Worm (Caenorhabditis elegans) whole organism, L4 larva: Measurements from ENCODE around the gene sptl-2.

Experiments used
- D1046.2 ChIP-seq: fragments of 200-800 bp; sonication (Bioruptor generic); IDR thresholded peaks from 2 replicates; pipeline ENCODE4 v1.3.6; 2022; ENCODE audit warnings: missing genetic modification characterization, missing compliant biosample characterization
- F26F4.8 ChIP-seq: fragments of 200-800 bp; sonication (Bioruptor generic); conservative IDR thresholded peaks from 2 replicates; pipeline ENCODE4 v1.3.6; 2022; ENCODE audit warnings: missing genetic modification characterization, missing compliant biosample characterization
- F44E2.7 ChIP-seq: fragments of 200-800 bp; sonication (Bioruptor generic); IDR thresholded peaks from 2 replicates; pipeline ENCODE4 v2.1.2; 2022; ENCODE audit warnings: missing genetic modification characterization, missing compliant biosample characterization
- F49E8.2 ChIP-seq: sonication (generic microtip); optimal IDR thresholded peaks from 2 replicates; lab custom pipeline; 2016; ENCODE audit warnings: missing compliant biosample characterization, mild to moderate bottlenecking, missing genetic modification characterization, borderline replicate concordance
- R02D3.7 ChIP-seq: fragments of 150-350 bp; sonication (generic microtip); optimal IDR thresholded peaks from 3 replicates; lab custom pipeline; 2014; ENCODE audit warnings: missing biosample characterization, missing genetic modification characterization
- T20F7.1 ChIP-seq: fragments of 200-800 bp; sonication (Bioruptor generic); optimal IDR thresholded peaks from 2 replicates; lab custom pipeline; 2018; ENCODE audit warnings: mild to moderate bottlenecking, missing genetic modification characterization, missing compliant biosample characterization
- T26A8.4 ChIP-seq: fragments of 200-800 bp; sonication (Bioruptor generic); IDR thresholded peaks from 2 replicates; pipeline ENCODE4 v1.3.6; 2022; ENCODE audit warnings: missing genetic modification characterization, missing compliant biosample characterization
- Y48G9A.11 ChIP-seq: fragments of 200-800 bp; sonication (Bioruptor generic); IDR thresholded peaks from 2 replicates; pipeline ENCODE4 v1.3.6; 2022; ENCODE audit warnings: missing genetic modification reagents, missing genetic modification characterization, missing compliant biosample characterization
- aha-1 ChIP-seq: fragments of 150-350 bp; peaks from one replicate; lab custom pipeline; 2014; ENCODE audit warnings: missing biosample characterization, missing genetic modification characterization
- aly-2 ChIP-seq: sonication (generic microtip); optimal IDR thresholded peaks from 2 replicates; lab custom pipeline; 2018; ENCODE audit warnings: missing biosample characterization, missing genetic modification characterization
- ama-1 ChIP-seq: fragments of 150-350 bp; optimal IDR thresholded peaks from 2 replicates; lab custom pipeline; 2014; ENCODE audit warnings: inconsistent platforms, mixed read lengths
- ceh-32 ChIP-seq: sonication (generic microtip); optimal IDR thresholded peaks from 2 replicates; lab custom pipeline; 2016; ENCODE audit warnings: mild to moderate bottlenecking, missing genetic modification characterization, missing compliant biosample characterization; ENCODE audit not compliant: poor library complexity
- ceh-82 ChIP-seq: sonication (generic microtip); optimal IDR thresholded peaks from 2 replicates; lab custom pipeline; 2017; ENCODE audit warnings: missing biosample characterization, missing genetic modification characterization
- cey-2 ChIP-seq: sonication (generic microtip); optimal IDR thresholded peaks from 3 replicates; lab custom pipeline; 2017; ENCODE audit warnings: missing genetic modification characterization, mild to moderate bottlenecking, missing compliant biosample characterization, antibody characterized with exemption, borderline replicate concordance; ENCODE audit not compliant: insufficient read depth
- dmd-8 ChIP-seq: fragments of 200-800 bp; sonication (Bioruptor generic); IDR thresholded peaks from 2 replicates; pipeline ENCODE4 v1.3.6; 2022; ENCODE audit warnings: missing genetic modification characterization, missing compliant biosample characterization
- duxl-1 ChIP-seq: sonication (generic microtip); optimal IDR thresholded peaks from 2 replicates; lab custom pipeline; 2016; ENCODE audit warnings: mild to moderate bottlenecking, missing genetic modification characterization, moderate library complexity, missing compliant biosample characterization; ENCODE audit not compliant: poor library complexity
- fkh-10 ChIP-seq: fragments of 150-350 bp; optimal IDR thresholded peaks from 2 replicates; lab custom pipeline; 2014; ENCODE audit warnings: missing biosample characterization, missing genetic modification reagents, missing genetic modification characterization
- gei-8 ChIP-seq: fragments of 200-800 bp; sonication (Bioruptor generic); optimal IDR thresholded peaks from 2 replicates; lab custom pipeline; 2018; ENCODE audit warnings: mild to moderate bottlenecking, missing genetic modification characterization, missing compliant biosample characterization
- hif-1 ChIP-seq, 2 experiments: sonication (generic microtip); optimal IDR thresholded peaks; 2 replicates each; lab custom pipeline; 2016 to 2017; ENCODE audit warnings: missing compliant biosample characterization in 2 of 2, missing genetic modification characterization in 2 of 2, missing genetic modification reagents in 2 of 2, missing genotype in 2 of 2, mild to moderate bottlenecking in 1 of 2
- hlh-30 ChIP-seq: sonication (generic microtip); optimal IDR thresholded peaks from 2 replicates; lab custom pipeline; 2017; ENCODE audit warnings: antibody characterized with exemption, mild to moderate bottlenecking, missing genetic modification characterization, missing compliant biosample characterization; ENCODE audit not compliant: insufficient read depth
- hmg-1.1 ChIP-seq: fragments of 200-800 bp; sonication (Bioruptor generic); IDR thresholded peaks from 2 replicates; pipeline ENCODE4 v1.3.6; 2022; ENCODE audit warnings: missing genetic modification reagents, missing genetic modification characterization, missing compliant biosample characterization
- jun-1 ChIP-seq: fragments of 150-350 bp; optimal IDR thresholded peaks from 2 replicates; lab custom pipeline; 2014; ENCODE audit warnings: missing biosample characterization, missing genetic modification reagents, missing genetic modification characterization
- lim-7 ChIP-seq: fragments of 200-800 bp; sonication (Bioruptor generic); IDR thresholded peaks from 2 replicates; pipeline ENCODE4 v1.3.6; 2022; ENCODE audit warnings: missing genetic modification characterization, missing compliant biosample characterization
- lin-1 ChIP-seq: fragments of 200-800 bp; sonication (Bioruptor generic); IDR thresholded peaks from 2 replicates; pipeline ENCODE4 v1.3.6; 2022; ENCODE audit warnings: missing genetic modification reagents, missing genetic modification characterization, missing compliant biosample characterization
- lin-13 ChIP-seq: fragments of 150-350 bp; optimal IDR thresholded peaks from 2 replicates; lab custom pipeline; 2014; ENCODE audit warnings: missing biosample characterization, missing genetic modification reagents, missing genetic modification characterization
- lin-29 ChIP-seq: fragments of 200-800 bp; sonication (Bioruptor generic); IDR thresholded peaks from 2 replicates; pipeline ENCODE4 v1.3.6; 2022; ENCODE audit warnings: missing genetic modification reagents, missing genetic modification characterization, missing compliant biosample characterization
- lin-38 ChIP-seq: fragments of 200-800 bp; sonication (Bioruptor generic); IDR thresholded peaks from 2 replicates; pipeline ENCODE4 v1.3.6; 2022; ENCODE audit warnings: missing genetic modification reagents, missing genetic modification characterization, missing compliant biosample characterization
- lin-39 ChIP-seq: fragments of 150-350 bp; optimal IDR thresholded peaks from 2 replicates; lab custom pipeline; 2014; ENCODE audit warnings: missing biosample characterization, missing genetic modification reagents, missing genetic modification characterization
- lir-3 ChIP-seq: sonication (generic microtip); optimal IDR thresholded peaks from 2 replicates; lab custom pipeline; 2016; ENCODE audit warnings: mild to moderate bottlenecking, missing genetic modification characterization, missing compliant biosample characterization
- lsy-2 ChIP-seq, 2 experiments: fragments of 150-350 bp in 1 of 2; sonication (generic microtip) in 1 of 2; optimal IDR thresholded peaks; 2 replicates each; lab custom pipeline; 2014 to 2017; ENCODE audit warnings: missing biosample characterization in 2 of 2, missing genetic modification characterization in 2 of 2
- madf-9 ChIP-seq: fragments of 200-800 bp; sonication (Bioruptor generic); conservative IDR thresholded peaks from 2 replicates; pipeline ENCODE4 v1.3.6; 2022; ENCODE audit warnings: missing genetic modification reagents, missing genetic modification characterization, missing compliant biosample characterization
- mdl-1 ChIP-seq, 2 experiments: fragments of 150-350 bp in 1 of 2; sonication (generic microtip) in 1 of 2; optimal IDR thresholded peaks; 2 replicates each; lab custom pipeline; 2014 to 2017; ENCODE audit warnings: missing biosample characterization in 2 of 2, missing genetic modification characterization in 2 of 2
- mep-1 ChIP-seq: fragments of 150-350 bp; sonication (generic microtip); optimal IDR thresholded peaks from 3 replicates; lab custom pipeline; 2014; ENCODE audit warnings: missing biosample characterization, missing genetic modification characterization
- mes-2 ChIP-seq: sonication (generic microtip); optimal IDR thresholded peaks from 2 replicates; lab custom pipeline; 2016; ENCODE audit warnings: missing genotype, mild to moderate bottlenecking, missing genetic modification characterization, missing compliant biosample characterization; ENCODE audit not compliant: poor library complexity, severe bottlenecking
- mxl-2 ChIP-seq: fragments of 200-800 bp; sonication (Bioruptor generic); conservative IDR thresholded peaks from 2 replicates; pipeline ENCODE4 v1.3.6; 2022; ENCODE audit warnings: missing genetic modification reagents, missing genetic modification characterization, missing compliant biosample characterization
- nhr-28 ChIP-seq: fragments of 150-350 bp; optimal IDR thresholded peaks from 2 replicates; lab custom pipeline; 2014; ENCODE audit warnings: missing biosample characterization, missing genetic modification characterization
- nhr-42 ChIP-seq: fragments of 200-800 bp; sonication (Bioruptor generic); IDR thresholded peaks from 2 replicates; pipeline ENCODE4 v1.3.6; 2022; ENCODE audit warnings: missing genetic modification characterization, missing compliant biosample characterization
- nhr-6 ChIP-seq: fragments of 150-350 bp; optimal IDR thresholded peaks from 2 replicates; lab custom pipeline; 2014; ENCODE audit warnings: missing biosample characterization, missing genetic modification characterization
- nhr-76 ChIP-seq: fragments of 150-350 bp; optimal IDR thresholded peaks from 2 replicates; lab custom pipeline; 2014; ENCODE audit warnings: missing biosample characterization, missing genetic modification characterization
- nhr-77 ChIP-seq: fragments of 150-350 bp; optimal IDR thresholded peaks from 2 replicates; lab custom pipeline; 2014; ENCODE audit warnings: missing biosample characterization, missing genetic modification characterization
- pqm-1 ChIP-seq: sonication (generic microtip); optimal IDR thresholded peaks from 2 replicates; lab custom pipeline; 2017; ENCODE audit warnings: missing biosample characterization, missing genetic modification characterization
- saeg-2 ChIP-seq: fragments of 200-800 bp; sonication (Bioruptor generic); IDR thresholded peaks from 2 replicates; pipeline ENCODE4 v1.3.6; 2022; ENCODE audit warnings: missing genetic modification reagents, missing genetic modification characterization, missing compliant biosample characterization
- snpc-1.2 ChIP-seq: fragments of 200-800 bp; sonication (Bioruptor generic); IDR thresholded peaks from 2 replicates; pipeline ENCODE4 v1.3.6; 2022; ENCODE audit warnings: missing genetic modification reagents, missing genetic modification characterization, missing compliant biosample characterization
- spr-3 ChIP-seq: fragments of 200-800 bp; sonication (Bioruptor generic); optimal IDR thresholded peaks from 2 replicates; lab custom pipeline; 2018; ENCODE audit warnings: mild to moderate bottlenecking, missing genetic modification characterization, missing compliant biosample characterization
- unc-130 ChIP-seq: sonication (generic microtip); optimal IDR thresholded peaks from 2 replicates; lab custom pipeline; 2016; ENCODE audit warnings: missing genetic modification reagents, missing genetic modification characterization, missing compliant biosample characterization
- unc-62 ChIP-seq, 3 experiments: fragments of 150-350 bp in 1 of 3; sonication (generic microtip); optimal IDR thresholded peaks in 2 of 3; peaks in 1 of 3; 1 replicate in 1 of 3; 2 replicates in 2 of 3; lab custom pipeline; 2014 to 2017; ENCODE audit warnings: missing biosample characterization in 3 of 3, missing genetic modification characterization in 3 of 3, missing genetic modification reagents in 3 of 3, missing genotype in 1 of 3
- zfp-2 ChIP-seq: sonication (generic microtip); optimal IDR thresholded peaks from 2 replicates; lab custom pipeline; 2016; ENCODE audit warnings: mild to moderate bottlenecking, missing genetic modification characterization, missing compliant biosample characterization
- zip-2 ChIP-seq: fragments of 150-350 bp; optimal IDR thresholded peaks from 2 replicates; lab custom pipeline; 2014; ENCODE audit warnings: missing biosample characterization, missing genetic modification characterization
- ztf-11 ChIP-seq: fragments of 150-350 bp; optimal IDR thresholded peaks from 2 replicates; lab custom pipeline; 2014; ENCODE audit warnings: missing biosample characterization, missing genetic modification characterization

The sptl-2 gene

ce11 chrV:8028825-8029489 is 11.9 kb downstream of the sptl-2 start, which contains the start of gene oma-2:
Gene oma-2, plus strand, starts transcription at chrV:8029439.
- TF ChIP-seq lin-13 (GFP tag; lab: Kevin White, UChicago): peak; percentile 33
- peak in 1 of 2 experiments; percentile 25 for TF ChIP-seq lsy-2 (tag; optimal IDR thresholded peaks at IDR 0.05; lab: Kevin White, UChicago)
- TF ChIP-seq R02D3.7 (tag; lab: Kevin White, UChicago): no peak
- no peak for TF ChIP-seq lin-39
- TF ChIP-seq unc-130: peak; percentile 33
- TF ChIP-seq ztf-11 (tag; lab: Kevin White, UChicago): no peak
- TF ChIP-seq F49E8.2: peak; percentile 35
- peak; percentile 34 for TF ChIP-seq lin-38 (GFP tag; lab: Robert Waterston, UW)

DNA sequence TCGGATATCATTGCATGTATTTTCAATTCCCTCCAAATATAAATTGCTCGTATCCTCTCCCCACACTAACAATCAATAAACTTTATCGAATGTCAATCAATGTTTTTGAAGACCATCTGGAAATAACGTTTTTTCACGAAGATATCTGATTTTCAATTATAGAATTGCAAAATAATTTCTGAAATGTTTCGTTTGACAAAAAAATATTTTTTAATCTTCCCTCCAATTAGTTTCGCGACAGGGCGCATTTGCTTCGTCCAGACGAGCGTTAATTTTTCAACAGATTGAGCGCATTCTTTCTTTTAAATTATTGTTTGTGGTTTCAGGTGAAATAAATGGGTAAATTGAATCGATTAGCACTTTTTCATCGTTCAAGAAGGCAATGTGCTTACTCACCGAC is 14.1 kb downstream of the sptl-2 start, which contains the start of gene vars-1:
Gene vars-1 (plus strand): TSS at position 291 of the 400 bp plus-strand sequence.
- no peak for TF ChIP-seq nhr-76 (tag; lab: Kevin White, UChicago)
- peak; percentile 49 for TF ChIP-seq hlh-30 (tag; lab: Kevin White, UChicago)
- TF ChIP-seq lir-3 (tag; lab: Kevin White, UChicago): no peak
- peak; percentile 46 for TF ChIP-seq T20F7.1 (GFP tag; lab: Kevin White, UChicago)
- no peak for TF ChIP-seq lin-1
- no peak for TF ChIP-seq nhr-42
- peak; percentile 11 for TF ChIP-seq aha-1 (tag; lab: Kevin White, UChicago)
- TF ChIP-seq mep-1 (tag; lab: Kevin White, UChicago): peak; percentile 17
- TF ChIP-seq saeg-2 (GFP tag; lab: Robert Waterston, UW): no peak
- TF ChIP-seq ceh-82 (tag; lab: Kevin White, UChicago): no peak
- no peak for TF ChIP-seq F44E2.7 (GFP tag; lab: Robert Waterston, UW)
- no peak for TF ChIP-seq madf-9 (GFP tag; lab: Robert Waterston, UW)
- TF ChIP-seq gei-8: no peak
- TF ChIP-seq lim-7 (GFP tag; lab: Robert Waterston, UW): no peak
- no peak for TF ChIP-seq pqm-1 (tag; lab: Kevin White, UChicago)
- peak; percentile 58 for TF ChIP-seq mes-2 (tag; lab: Kevin White, UChicago)
- TF ChIP-seq snpc-1.2 (GFP tag; lab: Robert Waterston, UW): 0 out of 2 replicates have a peak, but pooled peaks have one; percentile 31
- peak; percentile 7 for TF ChIP-seq F49E8.2
- TF ChIP-seq unc-62 (GFP tag; optimal IDR thresholded peaks at IDR 0.05 in 1 of 2; lab: Kevin White, UChicago): no peak
- no peak for TF ChIP-seq unc-62 (tag; optimal IDR thresholded peaks at IDR 0.05; lab: Kevin White, UChicago)
- no peak for TF ChIP-seq dmd-8 (GFP tag; lab: Robert Waterston, UW)
- TF ChIP-seq jun-1 (tag; lab: Kevin White, UChicago): no peak
- TF ChIP-seq F26F4.8 (GFP tag; lab: Robert Waterston, UW): no peak
- TF ChIP-seq D1046.2 (GFP tag; lab: Robert Waterston, UW): no peak
- no peak for TF ChIP-seq ceh-32
- TF ChIP-seq fkh-10 (GFP tag; lab: Kevin White, UChicago): peak; percentile 7
- TF ChIP-seq zfp-2: no peak
- TF ChIP-seq aly-2 (tag; lab: Kevin White, UChicago): no peak
- peak; percentile 4 for TF ChIP-seq nhr-6 (tag; lab: Kevin White, UChicago)
- TF ChIP-seq hmg-1.1: no peak
- no peak for TF ChIP-seq mxl-2 (GFP tag; lab: Robert Waterston, UW)
- TF ChIP-seq zip-2 (tag; lab: Kevin White, UChicago): no peak
- no peak for TF ChIP-seq lin-29 (GFP tag; lab: Robert Waterston, UW)
- no peak for TF ChIP-seq nhr-77 (tag; lab: Kevin White, UChicago)
- peak; percentile 19 for TF ChIP-seq duxl-1 (tag; lab: Kevin White, UChicago)
- no peak for TF ChIP-seq cey-2 (tag; lab: Kevin White, UChicago)
- TF ChIP-seq T26A8.4: no peak
- peak; percentile 33 for TF ChIP-seq ama-1
- TF ChIP-seq nhr-28 (tag; lab: Kevin White, UChicago): peak; percentile 38
- TF ChIP-seq mdl-1 (tag; optimal IDR thresholded peaks at IDR 0.05; lab: Kevin White, UChicago): no peak
- no peak for TF ChIP-seq Y48G9A.11 (GFP tag; lab: Robert Waterston, UW)
- no peak for TF ChIP-seq spr-3 (GFP tag; lab: Kevin White, UChicago)
- no peak for TF ChIP-seq hif-1 (tag; optimal IDR thresholded peaks at IDR 0.05; lab: Kevin White, UChicago)
